Fruit fly (Drosophila melanogaster) whole organism, adult: ENCODE measurements around the gene CG31198.

Experiments
- CG12768 ChIP-seq: fragments of 200-800 bp; sonication (Bioruptor generic); optimal IDR thresholded peaks from 2 replicates; lab custom pipeline; 2017; ENCODE audit warnings: missing biosample characterization, missing genetic modification characterization, mild to moderate bottlenecking, moderate library complexity, missing genetic modification reagents
- CG14711 ChIP-seq: fragments of 200-800 bp; sonication (Bioruptor generic); optimal IDR thresholded peaks from 2 replicates; lab custom pipeline; 2018; ENCODE audit warnings: missing biosample characterization, mild to moderate bottlenecking, missing genetic modification characterization, moderate library complexity
- CG1620 ChIP-seq: fragments of 200-800 bp; sonication (Bioruptor generic); optimal IDR thresholded peaks from 2 replicates; lab custom pipeline; 2016; ENCODE audit warnings: missing biosample characterization, missing genetic modification characterization
- CG33017 ChIP-seq: fragments of 200-800 bp; sonication (Bioruptor generic); optimal IDR thresholded peaks from 2 replicates; lab custom pipeline; 2018; ENCODE audit warnings: missing biosample characterization, mild to moderate bottlenecking, missing genetic modification characterization, moderate library complexity
- CG7045 ChIP-seq: fragments of 200-800 bp; sonication (Bioruptor generic); optimal IDR thresholded peaks from 2 replicates; lab custom pipeline; 2017; ENCODE audit warnings: missing biosample characterization, mild to moderate bottlenecking, missing genetic modification characterization
- Clk ChIP-seq: fragments of 200-800 bp; sonication (Bioruptor generic); optimal IDR thresholded peaks from 2 replicates; lab custom pipeline; 2017; ENCODE audit warnings: missing biosample characterization, missing genetic modification characterization
- bab1 ChIP-seq: fragments of 200-800 bp; sonication (Bioruptor generic); optimal IDR thresholded peaks from 3 replicates; lab custom pipeline; 2019; ENCODE audit warnings: missing biosample characterization, mild to moderate bottlenecking, missing genetic modification characterization, moderate library complexity
- cic ChIP-seq: fragments of 200-800 bp; sonication (Bioruptor generic); optimal IDR thresholded peaks from 2 replicates; lab custom pipeline; 2017; ENCODE audit warnings: missing biosample characterization, mild to moderate bottlenecking, missing genetic modification characterization, moderate library complexity
- kay ChIP-seq: fragments of 200-800 bp; sonication (Bioruptor generic); peaks from one replicate; lab custom pipeline; 2016; ENCODE audit warnings: missing biosample characterization, missing genetic modification characterization, borderline replicate concordance
- ovo ChIP-seq: fragments of 200-800 bp; sonication (Bioruptor generic); optimal IDR thresholded peaks from 2 replicates; lab custom pipeline; 2016; ENCODE audit warnings: missing biosample characterization, missing genetic modification characterization
- pad ChIP-seq: fragments of 200-800 bp; sonication (Bioruptor generic); optimal IDR thresholded peaks from 3 replicates; lab custom pipeline; 2017; ENCODE audit warnings: missing biosample characterization, missing genetic modification characterization, mild to moderate bottlenecking, moderate library complexity, missing genetic modification reagents
- tj ChIP-seq: fragments of 200-800 bp; sonication (Bioruptor generic); optimal IDR thresholded peaks from 3 replicates; lab custom pipeline; 2017; ENCODE audit warnings: missing biosample characterization, mild to moderate bottlenecking, missing genetic modification characterization, moderate library complexity

DNA sequence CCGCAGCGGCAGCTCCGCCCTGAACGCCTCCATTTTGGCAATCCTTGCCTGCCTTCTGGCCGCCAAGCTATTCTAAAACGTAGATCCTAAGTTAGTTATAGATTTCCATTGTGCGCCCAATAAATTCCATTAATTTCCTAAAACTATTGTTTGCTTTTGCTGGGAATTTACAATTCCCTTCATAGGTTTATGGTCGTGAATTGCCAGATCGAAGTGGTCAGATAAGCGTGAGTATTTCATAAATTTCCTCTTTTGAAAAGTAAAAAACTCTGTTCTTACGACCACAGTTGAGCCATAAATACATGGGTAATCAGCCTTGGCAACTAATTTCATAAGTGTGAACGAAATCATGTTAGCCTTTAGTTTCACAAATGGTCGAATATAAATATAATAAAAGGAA lies 1.0 kb upstream of the CG31198 start:
- TF ChIP-seq kay (peak; percentile 52), cic (no peak), tj (GFP tag; lab: Kevin White, UChicago) (no peak), ovo (GFP tag; lab: Kevin White, UChicago) (no peak), CG14711 (tag; lab: Kevin White, UChicago) (no peak), pad (GFP tag; lab: Kevin White, UChicago) (no peak), CG33017 (tag; lab: Kevin White, UChicago) (no peak), Clk (GFP tag; lab: Kevin White, UChicago) (no peak), CG12768 (no peak), CG1620 (GFP tag; lab: Kevin White, UChicago) (no peak), CG7045 (no peak), bab1 (no peak)
